Fruit fly (Drosophila melanogaster) whole organism, embryonic: ENCODE results near the gene caz.

ENCODE experiments used
- Ada2b ChIP-seq: fragments of 200-800 bp; sonication (Bioruptor generic); IDR thresholded peaks from 2 replicates; pipeline ENCODE4 v1.3.6; 2022; ENCODE audit warnings: missing biosample characterization, missing genetic modification characterization
- Antp ChIP-seq: fragments of 200-800 bp; sonication (Bioruptor generic); optimal IDR thresholded peaks from 3 replicates; lab custom pipeline; 2016; ENCODE audit warnings: missing biosample characterization, missing genetic modification characterization
- Bteb2 ChIP-seq: fragments of 200-800 bp; sonication (Bioruptor generic); optimal IDR thresholded peaks from 2 replicates; lab custom pipeline; 2016; ENCODE audit warnings: missing biosample characterization, missing genetic modification characterization
- CG10267 ChIP-seq: fragments of 200-800 bp; sonication (Bioruptor generic); optimal IDR thresholded peaks from 2 replicates; lab custom pipeline; 2018; ENCODE audit warnings: missing biosample characterization, mild to moderate bottlenecking, missing genetic modification characterization, moderate library complexity
- CG10543 ChIP-seq: fragments of 200-800 bp; sonication (Bioruptor generic); optimal IDR thresholded peaks from 3 replicates; lab custom pipeline; 2017; ENCODE audit warnings: missing biosample characterization, mild to moderate bottlenecking, missing genetic modification characterization, moderate library complexity
- CG10654 ChIP-seq: fragments of 200-800 bp; sonication (Bioruptor generic); optimal IDR thresholded peaks from 2 replicates; lab custom pipeline; 2016; ENCODE audit warnings: missing biosample characterization, missing genetic modification characterization
- CG11723 ChIP-seq: fragments of 200-800 bp; sonication (Bioruptor generic); optimal IDR thresholded peaks from 2 replicates; lab custom pipeline; 2017; ENCODE audit warnings: missing biosample characterization, mild to moderate bottlenecking, missing genetic modification characterization
- CG12236 ChIP-seq: fragments of 200-800 bp; sonication (Bioruptor generic); optimal IDR thresholded peaks from 2 replicates; lab custom pipeline; 2016; ENCODE audit warnings: missing biosample characterization, missing genetic modification characterization
- CG14860 ChIP-seq: fragments of 200-800 bp; sonication (Bioruptor generic); IDR thresholded peaks from 3 replicates; pipeline ENCODE4 v1.3.6; 2022; ENCODE audit warnings: missing biosample characterization, missing genetic modification characterization; ENCODE audit not compliant: partially characterized antibody
- CG1603 ChIP-seq: fragments of 200-800 bp; sonication (Bioruptor generic); optimal IDR thresholded peaks from 2 replicates; lab custom pipeline; 2019; ENCODE audit warnings: missing biosample characterization, mild to moderate bottlenecking, missing genetic modification characterization, moderate library complexity
- CG16813 ChIP-seq: fragments of 200-800 bp; sonication (Bioruptor generic); IDR thresholded peaks from 3 replicates; pipeline ENCODE4 v1.3.6; 2022; ENCODE audit warnings: missing biosample characterization, missing genetic modification characterization; ENCODE audit not compliant: partially characterized antibody
- CG16815 ChIP-seq: fragments of 200-800 bp; sonication (Bioruptor generic); optimal IDR thresholded peaks from 3 replicates; lab custom pipeline; 2017; ENCODE audit warnings: missing biosample characterization, mild to moderate bottlenecking, missing genetic modification characterization
- CG17328 ChIP-seq: fragments of 200-800 bp; sonication (Bioruptor generic); IDR thresholded peaks from 2 replicates; pipeline ENCODE4 v1.3.6; 2022; ENCODE audit warnings: missing biosample characterization, missing genetic modification characterization
- CG17802 ChIP-seq: fragments of 200-800 bp; sonication (Bioruptor generic); optimal IDR thresholded peaks from 2 replicates; lab custom pipeline; 2018; ENCODE audit warnings: missing biosample characterization, mild to moderate bottlenecking, missing genetic modification characterization, moderate library complexity
- CG17829 ChIP-seq: fragments of 200-800 bp; optimal IDR thresholded peaks from 2 replicates; lab custom pipeline; 2019; ENCODE audit warnings: missing biosample characterization, mild to moderate bottlenecking, missing genetic modification characterization, moderate library complexity
- CG18262 ChIP-seq: fragments of 200-800 bp; optimal IDR thresholded peaks from 3 replicates; lab custom pipeline; 2019; ENCODE audit warnings: missing biosample characterization, mild to moderate bottlenecking, missing genetic modification characterization, moderate library complexity
- CG2116 ChIP-seq: fragments of 200-800 bp; sonication (Bioruptor generic); optimal IDR thresholded peaks from 3 replicates; lab custom pipeline; 2018; ENCODE audit warnings: missing biosample characterization, mild to moderate bottlenecking, missing genetic modification characterization
- CG2129 ChIP-seq: fragments of 200-800 bp; sonication (Bioruptor generic); IDR thresholded peaks from 2 replicates; pipeline ENCODE4 v1.3.6; 2022; ENCODE audit warnings: missing biosample characterization, missing genetic modification characterization; ENCODE audit not compliant: partially characterized antibody
- CG3995 ChIP-seq: fragments of 200-800 bp; sonication (Bioruptor generic); optimal IDR thresholded peaks from 3 replicates; lab custom pipeline; 2016; ENCODE audit warnings: missing biosample characterization, missing genetic modification characterization
- CG4854 ChIP-seq: fragments of 200-800 bp; sonication (Bioruptor generic); optimal IDR thresholded peaks from 2 replicates; lab custom pipeline; 2016; ENCODE audit warnings: missing biosample characterization, missing genetic modification characterization, inconsistent platforms
- CG7357 ChIP-seq: fragments of 200-800 bp; sonication (Bioruptor generic); IDR thresholded peaks from 3 replicates; pipeline ENCODE4 v1.3.6; 2022; ENCODE audit warnings: missing biosample characterization, missing genetic modification characterization
- CG9437 ChIP-seq: fragments of 200-800 bp; sonication (Bioruptor generic); optimal IDR thresholded peaks from 2 replicates; lab custom pipeline; 2018; ENCODE audit warnings: missing biosample characterization, mild to moderate bottlenecking, missing genetic modification characterization
- CG9797 ChIP-seq: fragments of 200-800 bp; sonication (Bioruptor generic); optimal IDR thresholded peaks from 3 replicates; lab custom pipeline; 2018; ENCODE audit warnings: missing biosample characterization, mild to moderate bottlenecking, missing genetic modification characterization
- D19A ChIP-seq: fragments of 200-800 bp; optimal IDR thresholded peaks from 3 replicates; lab custom pipeline; 2019; ENCODE audit warnings: missing biosample characterization, mild to moderate bottlenecking, missing genetic modification characterization, moderate library complexity
- Deaf1 ChIP-seq: fragments of 200-800 bp; optimal IDR thresholded peaks from 3 replicates; lab custom pipeline; 2019; ENCODE audit warnings: missing biosample characterization, mild to moderate bottlenecking, missing genetic modification characterization, moderate library complexity
- Dll ChIP-seq: fragments of 200-800 bp; sonication (Bioruptor generic); IDR thresholded peaks from 4 replicates; pipeline ENCODE4 v1.3.6; 2022; ENCODE audit warnings: missing biosample characterization, missing genetic modification characterization; ENCODE audit not compliant: partially characterized antibody
- Ets65A ChIP-seq: fragments of 200-800 bp; sonication (Bioruptor generic); peaks from one replicate; lab custom pipeline; 2016; ENCODE audit warnings: missing biosample characterization, missing genetic modification characterization
- HmgZ ChIP-seq: fragments of 200-800 bp; sonication (Bioruptor generic); optimal IDR thresholded peaks from 2 replicates; lab custom pipeline; 2018; ENCODE audit warnings: missing biosample characterization, mild to moderate bottlenecking, missing genetic modification characterization
- Lpt ChIP-seq: fragments of >200 bp; optimal IDR thresholded peaks from 2 replicates; lab custom pipeline; 2018; ENCODE audit warnings: missing biosample characterization, missing genetic modification characterization
- Sry-δ ChIP-seq: fragments of 200-800 bp; sonication (Bioruptor generic); optimal IDR thresholded peaks from 2 replicates; lab custom pipeline; 2016; ENCODE audit warnings: missing biosample characterization, missing genetic modification characterization
- Ssrp ChIP-seq: fragments of 200-800 bp; sonication (Bioruptor generic); optimal IDR thresholded peaks from 2 replicates; lab custom pipeline; 2018; ENCODE audit warnings: missing biosample characterization, mild to moderate bottlenecking, missing genetic modification characterization, moderate library complexity
- amos ChIP-seq: fragments of 200-800 bp; sonication (Bioruptor generic); IDR thresholded peaks from 2 replicates; pipeline ENCODE4 v1.3.6; 2022; ENCODE audit warnings: missing biosample characterization, missing genetic modification characterization; ENCODE audit not compliant: partially characterized antibody
- bab2 ChIP-seq: fragments of 200-800 bp; sonication (Bioruptor generic); optimal IDR thresholded peaks from 2 replicates; lab custom pipeline; 2016; ENCODE audit warnings: missing biosample characterization, missing genetic modification characterization
- dimm ChIP-seq: fragments of 200-800 bp; sonication (Bioruptor generic); IDR thresholded peaks from 2 replicates; pipeline ENCODE4 v1.3.6; 2022; ENCODE audit warnings: missing biosample characterization, missing genetic modification characterization
- fd64A ChIP-seq: fragments of 200-800 bp; sonication (Bioruptor generic); optimal IDR thresholded peaks from 3 replicates; lab custom pipeline; 2018; ENCODE audit warnings: missing biosample characterization, mild to moderate bottlenecking, missing genetic modification characterization
- gcm2 ChIP-seq: fragments of 200-800 bp; sonication (Bioruptor generic); optimal IDR thresholded peaks from 2 replicates; lab custom pipeline; 2016; ENCODE audit warnings: missing biosample characterization, missing genetic modification characterization
- hb ChIP-seq: fragments of 200-800 bp; sonication (Bioruptor generic); IDR thresholded peaks from 3 replicates; pipeline ENCODE4 v1.3.6; 2022; ENCODE audit warnings: missing biosample characterization, missing genetic modification characterization; ENCODE audit not compliant: partially characterized antibody
- hbn ChIP-seq: fragments of 200-800 bp; sonication (Bioruptor generic); IDR thresholded peaks from 2 replicates; pipeline ENCODE4 v1.3.6; 2022; ENCODE audit warnings: missing biosample characterization, missing genetic modification characterization; ENCODE audit not compliant: partially characterized antibody
- mirr ChIP-seq: fragments of 200-800 bp; sonication (Bioruptor generic); optimal IDR thresholded peaks from 3 replicates; lab custom pipeline; 2018; ENCODE audit warnings: missing biosample characterization, mild to moderate bottlenecking, missing genetic modification characterization
- otp ChIP-seq: fragments of 200-800 bp; sonication (Bioruptor generic); IDR thresholded peaks from 3 replicates; pipeline ENCODE4, ENCODE4 v1.3.6; 2022; ENCODE audit warnings: missing biosample characterization, missing genetic modification characterization
- prd ChIP-seq, 3 experiments: fragments of >200 bp in 2 of 3; fragments of 200-800 bp in 1 of 3; sonication (Bioruptor generic) in 1 of 3; optimal IDR thresholded peaks in 2 of 3; IDR thresholded peaks in 1 of 3; 2 replicates in 2 of 3; 3 replicates in 1 of 3; pipeline versions ENCODE4 v1.3.6 to Lab custom; 2017 to 2022; ENCODE audit warnings: missing biosample characterization in 1 of 3, missing genetic modification characterization in 1 of 3
- pzg ChIP-seq: fragments of 200-800 bp; sonication (Bioruptor generic); optimal IDR thresholded peaks from 3 replicates; lab custom pipeline; 2018; ENCODE audit warnings: missing biosample characterization, mild to moderate bottlenecking, missing genetic modification characterization, moderate library complexity
- run ChIP-seq: fragments of 200-800 bp; sonication (Bioruptor generic); optimal IDR thresholded peaks from 3 replicates; lab custom pipeline; 2018; ENCODE audit warnings: missing biosample characterization, mild to moderate bottlenecking, missing genetic modification characterization
- sens ChIP-seq: fragments of 200-800 bp; sonication (Bioruptor generic); peaks from one replicate; lab custom pipeline; 2016; ENCODE audit warnings: missing biosample characterization, missing genetic modification characterization
- so ChIP-seq: fragments of 200-800 bp; sonication (Bioruptor generic); IDR thresholded peaks from 3 replicates; pipeline ENCODE4 v1.3.6; 2022; ENCODE audit warnings: missing biosample characterization, missing genetic modification characterization
- sob ChIP-seq: fragments of 200-800 bp; sonication (Bioruptor generic); IDR thresholded peaks from 2 replicates; pipeline ENCODE4 v1.3.6; 2022; ENCODE audit warnings: missing biosample characterization, missing genetic modification characterization
- sug ChIP-seq: fragments of 200-800 bp; optimal IDR thresholded peaks from 2 replicates; lab custom pipeline; 2019; ENCODE audit warnings: missing biosample characterization, mild to moderate bottlenecking, missing genetic modification characterization, moderate library complexity
- tap ChIP-seq: fragments of 200-800 bp; optimal IDR thresholded peaks from 3 replicates; lab custom pipeline; 2019; ENCODE audit warnings: missing biosample characterization, mild to moderate bottlenecking, missing genetic modification characterization, moderate library complexity
- ttk ChIP-seq: fragments of 200-800 bp; sonication (Bioruptor generic); IDR thresholded peaks from 2 replicates; pipeline ENCODE4 v2.1.2; 2022; ENCODE audit warnings: missing biosample characterization, missing genetic modification characterization
- unc-4 ChIP-seq: fragments of 200-800 bp; sonication (Bioruptor generic); IDR thresholded peaks from 2 replicates; pipeline ENCODE4 v1.3.6; 2022; ENCODE audit warnings: missing biosample characterization, missing genetic modification characterization; ENCODE audit not compliant: partially characterized antibody

caz gene

dm6 chrX:16303636-16304035, 15.0 kb downstream of the caz start, which contains the start of gene CG3679 (continued):
- peak; percentile 34 for TF ChIP-seq CG17802
- TF ChIP-seq Bteb2 (GFP tag; lab: Kevin White, UChicago), result no peak
- TF ChIP-seq CG3995 (GFP tag; lab: Kevin White, UChicago), result peak; percentile 92
- TF ChIP-seq so (GFP tag; lab: Robert Waterston, UW), result no peak
- TF ChIP-seq CG10267 (tag; lab: Kevin White, UChicago), result peak; percentile 29
- no peak for TF ChIP-seq Antp
- TF ChIP-seq Dll, result peak; percentile 68
- TF ChIP-seq run, result no peak
- TF ChIP-seq unc-4, result peak; percentile 62; the same call in 1 of the 2 replicates
- no peak for TF ChIP-seq CG17328
- peak; percentile 25 for TF ChIP-seq Sry-δ (GFP tag; lab: Kevin White, UChicago)
- peak; percentile 38 for TF ChIP-seq pzg (GFP tag; lab: Kevin White, UChicago)
- peak; percentile 87 for TF ChIP-seq CG7357 (GFP tag; lab: Robert Waterston, UW)
- TF ChIP-seq CG2116 (GFP tag; lab: Kevin White, UChicago), result peak; percentile 75
- peak; percentile 73; the same call in 1 of the 2 replicates for TF ChIP-seq amos (GFP tag; lab: Robert Waterston, UW)
- TF ChIP-seq CG16813 (GFP tag; lab: Robert Waterston, UW), result peak; percentile 66
- no peak for TF ChIP-seq tap (tag; lab: Kevin White, UChicago)
- TF ChIP-seq Ssrp (tag; lab: Kevin White, UChicago), result no peak
- TF ChIP-seq CG12236 (GFP tag; lab: Kevin White, UChicago), result no peak
- TF ChIP-seq hb (GFP tag; lab: Robert Waterston, UW), result peak; percentile 55; the same call in 2 of the 3 replicates

- TF ChIP-seq prd (optimal IDR thresholded peaks at IDR 0.05; lab: Kevin White, UChicago) (no peak), prd (GFP tag; IDR thresholded peaks at IDR 0.05; lab: Robert Waterston, UW) (no peak), Ets65A (GFP tag; lab: Kevin White, UChicago) (no peak), mirr (GFP tag; lab: Kevin White, UChicago) (peak; percentile 25), CG10543 (GFP tag; lab: Kevin White, UChicago) (peak; percentile 71), sens (GFP tag; lab: Kevin White, UChicago) (no peak), CG17829 (tag; lab: Kevin White, UChicago) (no peak), CG18262 (tag; lab: Kevin White, UChicago) (peak; percentile 57), otp (GFP tag; lab: Robert Waterston, UW) (0 out of 3 replicates have a peak, but pooled peaks have one; percentile 33), ttk (GFP tag; lab: Robert Waterston, UW) (no peak), sob (GFP tag; lab: Robert Waterston, UW) (no peak), dimm (GFP tag; lab: Robert Waterston, UW) (no peak), hbn (GFP tag; lab: Robert Waterston, UW) (no peak), HmgZ (peak; percentile 22), fd64A (no peak), CG11723 (GFP tag; lab: Kevin White, UChicago) (no peak), Lpt (GFP tag; lab: Kevin White, UChicago) (no peak), bab2 (GFP tag; lab: Kevin White, UChicago) (no peak), CG16815 (GFP tag; lab: Kevin White, UChicago) (no peak), Deaf1 (tag; lab: Kevin White, UChicago) (peak; percentile 71), CG2129 (GFP tag; lab: Robert Waterston, UW) (no peak), sug (tag; lab: Kevin White, UChicago) (peak; percentile 85), CG4854 (no peak), CG9797 (GFP tag; lab: Kevin White, UChicago) (no peak), CG1603 (tag; lab: Kevin White, UChicago) (no peak), CG10654 (GFP tag; lab: Kevin White, UChicago) (no peak), gcm2 (no peak), D19A (tag; lab: Kevin White, UChicago) (no peak), CG9437 (no peak), Ada2b (GFP tag; lab: Robert Waterston, UW) (no peak), CG14860 (GFP tag; lab: Robert Waterston, UW) (no peak)
Observed at dm6 chrX:16308310-16308918, 19.8 kb downstream of the caz start, which contains the start of gene Had1. Gene Had1 (minus strand): TSS chrX:16308667.
